Worm (Caenorhabditis elegans): ENCODE data around the gene F27D9.12.

ce11 chrX:7645313-7645712 lies 11.5 kb downstream of the F27D9.12 start, which contains the start of gene F26A10.2:
- TF ChIP-seq R02D3.7 (tag; optimal IDR thresholded peaks at IDR 0.05) (no peak), ceh-82 (tag; optimal IDR thresholded peaks at IDR 0.05) (no peak), unc-62 (GFP tag; optimal IDR thresholded peaks at IDR 0.05) (no peak)
